Worm (Caenorhabditis elegans) whole organism, dauer: ENCODE results near the gene tex-2.

Experiments used
- unc-62 ChIP-seq: sonication (generic microtip); optimal IDR thresholded peaks from 2 replicates; lab custom pipeline; 2017; ENCODE audit warnings: missing biosample characterization, missing genetic modification reagents, missing genetic modification characterization

The tex-2 gene

DNA sequence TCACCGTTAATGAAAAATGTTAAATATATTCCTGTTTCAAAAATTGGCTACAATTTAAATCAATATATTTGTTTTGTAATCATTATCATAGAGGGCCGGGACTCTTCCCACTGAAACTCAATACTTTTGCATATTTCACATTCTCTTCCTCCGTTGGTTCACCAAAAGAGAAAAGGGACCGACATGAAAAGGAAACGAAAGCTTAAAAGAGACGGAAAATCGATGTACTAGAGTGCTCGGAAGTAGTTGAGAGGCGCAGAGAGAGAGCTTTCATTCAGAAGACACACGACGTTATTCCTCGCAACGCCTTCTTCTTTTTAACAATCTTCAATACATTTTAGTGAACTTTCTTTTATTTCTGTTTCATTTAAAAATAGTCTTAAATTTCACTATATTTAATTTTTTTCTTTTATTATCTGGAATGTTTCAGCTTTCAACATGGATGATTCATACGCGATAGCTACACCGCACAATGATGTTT is 53.1 kb downstream of the tex-2 start, which contains the start of gene ehs-1:
Gene ehs-1, plus strand, starts transcription at position 431 of the 481 bp plus-strand sequence.
- no peak for TF ChIP-seq unc-62

DNA sequence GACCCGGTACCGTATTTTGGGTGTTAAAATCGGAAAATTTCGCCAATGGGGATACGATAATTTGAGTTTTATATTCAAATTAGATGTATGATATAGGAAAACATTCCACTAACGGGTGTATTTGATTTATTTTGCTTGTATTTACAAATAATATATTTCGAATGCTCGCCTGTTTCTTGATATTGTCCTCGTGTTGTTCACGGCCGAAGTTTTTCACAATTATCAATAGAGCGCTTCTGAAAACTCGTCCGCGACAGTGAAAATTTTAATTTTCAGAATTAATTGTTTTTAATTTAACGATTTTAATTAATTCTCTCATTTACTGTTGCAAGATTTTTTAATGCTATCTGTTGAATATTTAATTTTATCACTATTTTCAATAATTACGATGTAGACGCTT is 53.8 kb downstream of the tex-2 start:
- no peak for TF ChIP-seq unc-62

- TF ChIP-seq unc-62, result no peak
These were observed 55.1 kb downstream of the tex-2 start, which contains the start of gene ZK1248.4 for ce11 chrII:5818298-5818697. ZK1248.4 (plus strand) TSS chrII:5818598.
